Worm (Caenorhabditis elegans) whole organism, young adult: ENCODE data around the gene Y45F10D.2.

Source experiments
- D2030.7 ChIP-seq: fragments of 200-800 bp; sonication (Bioruptor generic); IDR thresholded peaks from 2 replicates; pipeline ENCODE4 v1.3.6; 2022; ENCODE audit warnings: missing genetic modification reagents, missing genetic modification characterization, missing compliant biosample characterization
- F10E7.11 ChIP-seq: sonication (generic microtip); optimal IDR thresholded peaks from 2 replicates; lab custom pipeline; 2017; ENCODE audit warnings: mild to moderate bottlenecking, missing genetic modification characterization, moderate library complexity, missing compliant biosample characterization
- F33H1.4 ChIP-seq: fragments of 200-800 bp; sonication (Bioruptor generic); IDR thresholded peaks from 2 replicates; pipeline ENCODE4 v1.3.6; 2022; ENCODE audit warnings: missing genetic modification reagents, missing genetic modification characterization, missing compliant biosample characterization
- F37B4.10 ChIP-seq: fragments of 200-800 bp; sonication (Bioruptor generic); IDR thresholded peaks from 2 replicates; pipeline ENCODE4 v1.3.6; 2022; ENCODE audit warnings: missing genetic modification characterization, missing compliant biosample characterization
- F39B2.1 ChIP-seq: fragments of 200-800 bp; sonication (Bioruptor generic); IDR thresholded peaks from 2 replicates; pipeline ENCODE4 v1.3.6; 2022; ENCODE audit warnings: missing genetic modification reagents, missing genetic modification characterization, missing compliant biosample characterization
- K11D2.4 ChIP-seq: fragments of 200-800 bp; sonication (Bioruptor generic); IDR thresholded peaks from 2 replicates; pipeline ENCODE4 v1.3.6; 2022; ENCODE audit warnings: missing genetic modification reagents, missing genetic modification characterization, missing compliant biosample characterization
- T07F8.4 ChIP-seq: sonication (generic microtip); optimal IDR thresholded peaks from 2 replicates; lab custom pipeline; 2016; ENCODE audit warnings: mild to moderate bottlenecking, missing genetic modification characterization, moderate library complexity, missing compliant biosample characterization
- ama-1 ChIP-seq, 3 experiments: fragments of 150-350 bp in 1 of 3; sonication (generic microtip) in 2 of 3; optimal IDR thresholded peaks; 2 replicates each; lab custom pipeline; 2014 to 2018; ENCODE audit warnings: missing biosample characterization in 2 of 3, missing genetic modification characterization in 2 of 3, missing genetic modification reagents in 2 of 3
- aptf-3 ChIP-seq: fragments of 200-800 bp; sonication (Bioruptor generic); IDR thresholded peaks from 2 replicates; pipeline ENCODE4 v1.3.6; 2022; ENCODE audit warnings: missing genetic modification characterization, missing compliant biosample characterization
- athp-1 ChIP-seq: sonication (generic microtip); optimal IDR thresholded peaks from 2 replicates; lab custom pipeline; 2017; ENCODE audit warnings: mild to moderate bottlenecking, missing genetic modification characterization, missing compliant biosample characterization
- attf-3 ChIP-seq: fragments of 200-800 bp; sonication (Bioruptor generic); conservative IDR thresholded peaks from 2 replicates; pipeline ENCODE4 v1.3.6; 2022; ENCODE audit warnings: missing genetic modification reagents, missing genetic modification characterization, missing compliant biosample characterization
- attf-6 ChIP-seq: fragments of 200-800 bp; sonication (Bioruptor generic); IDR thresholded peaks from 2 replicates; pipeline ENCODE4 v1.3.6; 2022; ENCODE audit warnings: missing genetic modification reagents, missing genetic modification characterization, missing compliant biosample characterization
- cebp-1 ChIP-seq, 2 experiments: fragments of 200-800 bp in 1 of 2; sonication (Bioruptor generic) in 1 of 2; sonication (generic microtip) in 1 of 2; IDR thresholded peaks in 1 of 2; optimal IDR thresholded peaks in 1 of 2; 2 replicates each; pipeline versions ENCODE4 v1.3.6 to Lab custom; 2017 to 2022; ENCODE audit warnings: missing compliant biosample characterization in 2 of 2, missing genetic modification characterization in 2 of 2, mild to moderate bottlenecking in 1 of 2, missing genetic modification reagents in 1 of 2, moderate library complexity in 1 of 2
- ceh-79 ChIP-seq: sonication (generic microtip); optimal IDR thresholded peaks from 2 replicates; lab custom pipeline; 2017; ENCODE audit warnings: mild to moderate bottlenecking, missing genetic modification characterization, missing compliant biosample characterization
- dox-1 ChIP-seq: fragments of 200-800 bp; sonication (Bioruptor generic); IDR thresholded peaks from 2 replicates; pipeline ENCODE4 v1.3.6; 2022; ENCODE audit warnings: missing genetic modification reagents, missing genetic modification characterization, missing compliant biosample characterization
- dpff-1 ChIP-seq: sonication (generic microtip); optimal IDR thresholded peaks from 2 replicates; lab custom pipeline; 2017; ENCODE audit warnings: mild to moderate bottlenecking, missing genetic modification characterization, missing compliant biosample characterization
- egl-18 ChIP-seq: fragments of 200-800 bp; sonication (Bioruptor generic); IDR thresholded peaks from 2 replicates; pipeline ENCODE4 v1.3.6; 2022; ENCODE audit warnings: missing genetic modification reagents, missing genetic modification characterization, missing compliant biosample characterization
- egrh-3 ChIP-seq: fragments of 200-800 bp; sonication (Bioruptor generic); IDR thresholded peaks from 2 replicates; pipeline ENCODE4 v1.3.6; 2022; ENCODE audit warnings: missing genetic modification reagents, missing genetic modification characterization, missing compliant biosample characterization
- fkh-3 ChIP-seq: sonication (generic microtip); optimal IDR thresholded peaks from 2 replicates; lab custom pipeline; 2016; ENCODE audit warnings: mild to moderate bottlenecking, missing genetic modification characterization, missing compliant biosample characterization
- gei-17 ChIP-seq: fragments of 200-800 bp; sonication (Bioruptor generic); optimal IDR thresholded peaks from 2 replicates; lab custom pipeline; 2018; ENCODE audit warnings: mild to moderate bottlenecking, missing genetic modification characterization, missing compliant biosample characterization
- him-1 ChIP-seq: sonication (generic microtip); optimal IDR thresholded peaks from 2 replicates; lab custom pipeline; 2016; ENCODE audit warnings: missing genotype, missing genetic modification reagents, missing genetic modification characterization, missing compliant biosample characterization
- hlh-26 ChIP-seq: fragments of 200-800 bp; sonication (Bioruptor generic); conservative IDR thresholded peaks from 2 replicates; pipeline ENCODE4 v1.3.6; 2022; ENCODE audit warnings: missing genetic modification reagents, missing genetic modification characterization, missing compliant biosample characterization
- hmg-1.2 ChIP-seq: fragments of 200-800 bp; sonication (Bioruptor generic); IDR thresholded peaks from 2 replicates; pipeline ENCODE4 v1.3.6; 2022; ENCODE audit warnings: missing genetic modification reagents, missing genetic modification characterization, missing compliant biosample characterization
- hmg-20 ChIP-seq: fragments of 200-800 bp; sonication (Bioruptor generic); IDR thresholded peaks from 2 replicates; pipeline ENCODE4 v1.3.6; 2022; ENCODE audit warnings: missing genetic modification reagents, missing genetic modification characterization, missing compliant biosample characterization
- let-526 ChIP-seq: fragments of 200-800 bp; sonication (Bioruptor generic); IDR thresholded peaks from 2 replicates; pipeline ENCODE4 v1.3.6; 2022; ENCODE audit warnings: missing genetic modification reagents, missing genetic modification characterization, missing compliant biosample characterization
- let-607 ChIP-seq, 2 experiments: fragments of 200-800 bp in 1 of 2; sonication (Bioruptor generic) in 1 of 2; sonication (generic microtip) in 1 of 2; optimal IDR thresholded peaks; 2 replicates each; lab custom pipeline; 2016 to 2018; ENCODE audit warnings: mild to moderate bottlenecking in 2 of 2, missing compliant biosample characterization in 2 of 2, missing genetic modification characterization in 2 of 2, moderate library complexity in 2 of 2, missing genotype in 1 of 2
- lin-54 ChIP-seq: fragments of 200-800 bp; sonication (Bioruptor generic); optimal IDR thresholded peaks from 2 replicates; lab custom pipeline; 2018; ENCODE audit warnings: mild to moderate bottlenecking, missing genetic modification characterization, missing compliant biosample characterization
- lsy-27 ChIP-seq: sonication (generic microtip); optimal IDR thresholded peaks from 2 replicates; lab custom pipeline; 2017; ENCODE audit warnings: missing genetic modification characterization, mild to moderate bottlenecking, missing compliant biosample characterization, antibody characterized with exemption, missing genotype, borderline replicate concordance; ENCODE audit not compliant: insufficient read depth
- madf-6 ChIP-seq: fragments of 200-800 bp; sonication (Bioruptor generic); IDR thresholded peaks from 2 replicates; pipeline ENCODE4 v1.3.6; 2022; ENCODE audit warnings: missing genetic modification reagents, missing genetic modification characterization, missing compliant biosample characterization
- madf-8 ChIP-seq: fragments of 200-800 bp; sonication (Bioruptor generic); conservative IDR thresholded peaks from 2 replicates; pipeline ENCODE4 v1.3.6; 2022; ENCODE audit warnings: missing genetic modification reagents, missing genetic modification characterization, missing compliant biosample characterization
- mcd-1 ChIP-seq: fragments of 200-800 bp; sonication (Bioruptor generic); IDR thresholded peaks from 2 replicates; pipeline ENCODE4 v1.3.6; 2022; ENCODE audit warnings: missing genetic modification reagents, missing genetic modification characterization, missing compliant biosample characterization
- nhr-179 ChIP-seq: sonication (generic microtip); optimal IDR thresholded peaks from 2 replicates; lab custom pipeline; 2016; ENCODE audit warnings: mild to moderate bottlenecking, missing genetic modification characterization, missing compliant biosample characterization
- nhr-27 ChIP-seq: fragments of 200-800 bp; sonication (Bioruptor generic); optimal IDR thresholded peaks from 2 replicates; lab custom pipeline; 2018; ENCODE audit warnings: mild to moderate bottlenecking, missing genetic modification characterization, moderate library complexity, missing compliant biosample characterization
- rpc-1 ChIP-seq, 2 experiments: fragments of 150-350 bp in 1 of 2; sonication (generic microtip) in 1 of 2; optimal IDR thresholded peaks; 2 replicates each; lab custom pipeline; 2014 to 2018; ENCODE audit warnings: missing biosample characterization in 1 of 2, missing genetic modification characterization in 1 of 2, missing genetic modification reagents in 1 of 2, missing genotype in 1 of 2
- sdz-38 ChIP-seq: sonication (generic microtip); optimal IDR thresholded peaks from 2 replicates; lab custom pipeline; 2016; ENCODE audit warnings: missing genotype, missing genetic modification characterization, missing compliant biosample characterization
- sea-2 ChIP-seq: fragments of 200-800 bp; sonication (Bioruptor generic); IDR thresholded peaks from 2 replicates; pipeline ENCODE4 v1.3.6; 2022; ENCODE audit warnings: missing genetic modification characterization, missing compliant biosample characterization
- snpc-1.1 ChIP-seq: sonication (generic microtip); optimal IDR thresholded peaks from 2 replicates; lab custom pipeline; 2017; ENCODE audit warnings: missing genetic modification characterization, mild to moderate bottlenecking, missing compliant biosample characterization, antibody characterized with exemption, moderate library complexity, missing genotype, missing genetic modification reagents; ENCODE audit not compliant: insufficient read depth
- snpc-4 ChIP-seq, 5 experiments: fragments of 150-350 bp in 1 of 5; sonication (generic microtip) in 4 of 5; optimal IDR thresholded peaks; 2 replicates each; lab custom pipeline; 2014 to 2018; ENCODE audit warnings: missing genetic modification characterization in 5 of 5, missing biosample characterization in 3 of 5, antibody characterized with exemption in 2 of 5, mild to moderate bottlenecking in 2 of 5, missing compliant biosample characterization in 2 of 5, missing genotype in 2 of 5, moderate library complexity in 2 of 5, missing genetic modification reagents in 1 of 5
- sptf-2 ChIP-seq: fragments of 200-800 bp; sonication (Bioruptor generic); optimal IDR thresholded peaks from 2 replicates; lab custom pipeline; 2018; ENCODE audit warnings: mild to moderate bottlenecking, missing genetic modification characterization, missing compliant biosample characterization
- tbx-9 ChIP-seq: sonication (generic microtip); optimal IDR thresholded peaks from 2 replicates; lab custom pipeline; 2016; ENCODE audit warnings: borderline replicate concordance, missing genetic modification characterization, inconsistent platforms, missing compliant biosample characterization
- unc-130 ChIP-seq: sonication (generic microtip); optimal IDR thresholded peaks from 2 replicates; lab custom pipeline; 2016; ENCODE audit warnings: missing genetic modification reagents, missing genetic modification characterization, missing compliant biosample characterization
- unc-62 ChIP-seq: fragments of 150-350 bp; optimal IDR thresholded peaks from 2 replicates; lab custom pipeline; 2014; ENCODE audit warnings: missing biosample characterization, missing genetic modification reagents, missing genetic modification characterization
- ztf-18 ChIP-seq: sonication (generic microtip); optimal IDR thresholded peaks from 2 replicates; lab custom pipeline; 2016; ENCODE audit warnings: missing genotype, mild to moderate bottlenecking, missing genetic modification characterization, missing compliant biosample characterization
- ztf-22 ChIP-seq: fragments of 200-800 bp; sonication (Bioruptor generic); optimal IDR thresholded peaks from 2 replicates; lab custom pipeline; 2018; ENCODE audit warnings: mild to moderate bottlenecking, missing genetic modification characterization, moderate library complexity, missing compliant biosample characterization
- ztf-25 ChIP-seq: fragments of 200-800 bp; sonication (Bioruptor generic); IDR thresholded peaks from 2 replicates; pipeline ENCODE4 v1.3.6; 2022; ENCODE audit warnings: missing genetic modification reagents, missing genetic modification characterization, missing compliant biosample characterization

Gene Y45F10D.2

DNA sequence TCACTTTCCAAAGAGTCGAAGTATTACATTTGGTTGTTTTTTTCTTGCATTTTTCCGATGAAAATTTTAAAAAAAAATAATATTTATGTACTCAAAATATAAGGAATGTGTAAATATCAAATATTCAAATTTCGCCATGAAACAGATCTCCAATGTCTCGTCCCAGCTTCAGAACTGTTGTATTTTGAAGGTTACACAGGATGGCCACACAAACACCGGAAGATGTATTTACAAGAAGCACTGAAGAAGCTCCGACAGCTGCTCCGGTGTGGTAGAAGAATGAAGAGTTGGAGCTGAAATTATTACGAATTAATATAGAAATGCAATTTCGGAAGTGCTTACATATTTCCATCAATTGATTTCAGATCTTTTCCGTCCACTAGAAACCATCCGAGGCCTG is 7.8 kb upstream of the Y45F10D.2 start:
- no peak for TF ChIP-seq let-607 (tag; optimal IDR thresholded peaks at IDR 0.05; lab: Kevin White, UChicago)
- no peak for TF ChIP-seq let-526
- TF ChIP-seq madf-6 (GFP tag; lab: Robert Waterston, UW): no peak
- no peak for TF ChIP-seq fkh-3 (tag; lab: Kevin White, UChicago)
- TF ChIP-seq ztf-18 (tag; lab: Kevin White, UChicago): peak; percentile 20
- TF ChIP-seq F33H1.4 (GFP tag; lab: Robert Waterston, UW): 0 out of 2 replicates have a peak, but pooled peaks have one; percentile 6
- peak; percentile 74; the same call in 1 of the 2 replicates for TF ChIP-seq attf-6 (GFP tag; lab: Robert Waterston, UW)
- no peak for TF ChIP-seq ama-1 (optimal IDR thresholded peaks at IDR 0.05; lab: Kevin White, UChicago)
- peak in 1 of 2 experiments; percentile 19 for TF ChIP-seq ama-1 (GFP tag; optimal IDR thresholded peaks at IDR 0.05; lab: Kevin White, UChicago)
- no peak for TF ChIP-seq sptf-2 (GFP tag; lab: Kevin White, UChicago)
- TF ChIP-seq snpc-4 (GFP tag; optimal IDR thresholded peaks at IDR 0.05; lab: Kevin White, UChicago): no peak
- peak in 1 of 4 experiments; percentile 73 for TF ChIP-seq snpc-4 (tag; optimal IDR thresholded peaks at IDR 0.05; lab: Kevin White, UChicago)
- TF ChIP-seq F37B4.10: no peak
- TF ChIP-seq athp-1: peak; percentile 26
- peak; percentile 22 for TF ChIP-seq him-1 (tag; lab: Kevin White, UChicago)
- TF ChIP-seq K11D2.4 (GFP tag; lab: Robert Waterston, UW): no peak
- TF ChIP-seq unc-130: no peak
- TF ChIP-seq, all 124 proteins: peak for 7

DNA sequence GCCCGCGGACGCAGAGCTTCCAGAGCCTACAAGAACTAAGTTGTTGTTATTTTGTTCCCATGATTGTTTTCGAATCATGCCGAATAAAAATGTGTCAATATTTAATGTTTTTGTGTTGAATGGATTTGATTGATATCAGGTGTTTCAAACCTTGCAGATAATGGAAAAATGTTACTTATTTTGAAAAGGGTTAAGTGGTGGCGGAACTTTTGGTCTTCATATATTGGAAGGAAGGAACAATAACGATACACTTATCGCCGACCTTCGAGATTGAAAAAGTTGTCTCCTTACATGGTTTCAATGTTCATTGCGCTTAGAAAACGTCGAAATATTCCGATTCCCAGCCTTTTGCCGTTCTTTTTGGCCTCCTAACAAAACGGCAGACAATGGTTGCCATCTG is 4.2 kb upstream of the Y45F10D.2 start, which contains the start of gene gly-10:
Gene gly-10, plus strand, starts transcription at position 387 of the 400 bp plus-strand sequence.
- TF ChIP-seq D2030.7 (GFP tag; lab: Robert Waterston, UW) (no peak), lsy-27 (tag; lab: Kevin White, UChicago) (no peak), snpc-1.1 (no peak), dox-1 (GFP tag; lab: Robert Waterston, UW) (no peak), gei-17 (GFP tag; lab: Kevin White, UChicago) (no peak), madf-8 (GFP tag; lab: Robert Waterston, UW) (no peak), ztf-18 (tag; lab: Kevin White, UChicago) (no peak), snpc-4 (GFP tag; optimal IDR thresholded peaks at IDR 0.05; lab: Kevin White, UChicago) (no peak), snpc-4 (tag; optimal IDR thresholded peaks at IDR 0.05; lab: Kevin White, UChicago) (peak in 2 of 4 experiments; percentile 47 to 71), fkh-3 (tag; lab: Kevin White, UChicago) (no peak), ceh-79 (tag; lab: Kevin White, UChicago) (no peak), aptf-3 (GFP tag; lab: Robert Waterston, UW) (no peak), ztf-25 (GFP tag; lab: Robert Waterston, UW) (no peak), unc-62 (GFP tag; lab: Kevin White, UChicago) (no peak), cebp-1 (GFP tag; IDR thresholded peaks at IDR 0.05; lab: Robert Waterston, UW) (no peak), cebp-1 (tag; optimal IDR thresholded peaks at IDR 0.05; lab: Kevin White, UChicago) (no peak), hmg-1.2 (GFP tag; lab: Robert Waterston, UW) (no peak), T07F8.4 (no peak), let-607 (tag; optimal IDR thresholded peaks at IDR 0.05; lab: Kevin White, UChicago) (no peak), egrh-3 (GFP tag; lab: Robert Waterston, UW) (no peak), tbx-9 (no peak), hmg-20 (no peak), rpc-1 (optimal IDR thresholded peaks at IDR 0.05; lab: Kevin White, UChicago) (no peak), rpc-1 (tag; optimal IDR thresholded peaks at IDR 0.05; lab: Kevin White, UChicago) (no peak), F39B2.1 (GFP tag; lab: Robert Waterston, UW) (no peak), attf-3 (GFP tag; lab: Robert Waterston, UW) (no peak), sea-2 (no peak), lin-54 (GFP tag; lab: Kevin White, UChicago) (peak; percentile 27), egl-18 (GFP tag; lab: Robert Waterston, UW) (no peak), nhr-179 (tag; lab: Kevin White, UChicago) (no peak), mcd-1 (no peak), dpff-1 (no peak), ztf-22 (GFP tag; lab: Kevin White, UChicago) (no peak), sdz-38 (tag; lab: Kevin White, UChicago) (no peak), nhr-27 (tag; lab: Kevin White, UChicago) (no peak), F10E7.11 (tag; lab: Kevin White, UChicago) (no peak), hlh-26 (GFP tag; lab: Robert Waterston, UW) (no peak)
